Fruit fly (Drosophila melanogaster) whole organism, embryonic: ENCODE results near the gene CG4332.

ENCODE experiments used
- ATbp ChIP-seq: fragments of 200-800 bp; sonication (Bioruptor generic); optimal IDR thresholded peaks from 2 replicates; lab custom pipeline; 2017; ENCODE audit warnings: missing biosample characterization, mild to moderate bottlenecking, missing genetic modification characterization, missing genetic modification reagents
- Asciz ChIP-seq: fragments of 200-800 bp; sonication (Bioruptor generic); optimal IDR thresholded peaks from 2 replicates; lab custom pipeline; 2017; ENCODE audit warnings: missing biosample characterization, mild to moderate bottlenecking, missing genetic modification characterization, missing genetic modification reagents
- CG10321 ChIP-seq: fragments of 200-800 bp; sonication (Bioruptor generic); IDR thresholded peaks from 2 replicates; pipeline ENCODE4 v1.3.6; 2022; ENCODE audit warnings: missing biosample characterization, missing genetic modification characterization
- CG10654 ChIP-seq: fragments of 200-800 bp; sonication (Bioruptor generic); optimal IDR thresholded peaks from 2 replicates; lab custom pipeline; 2016; ENCODE audit warnings: missing biosample characterization, missing genetic modification characterization
- CG11085 ChIP-seq: fragments of 200-800 bp; sonication (Bioruptor generic); IDR thresholded peaks from 2 replicates; pipeline ENCODE4 v1.3.6; 2022; ENCODE audit warnings: missing biosample characterization, missing genetic modification characterization
- CG11723 ChIP-seq: fragments of 200-800 bp; sonication (Bioruptor generic); optimal IDR thresholded peaks from 2 replicates; lab custom pipeline; 2017; ENCODE audit warnings: missing biosample characterization, mild to moderate bottlenecking, missing genetic modification characterization
- CG12104 ChIP-seq: fragments of 200-800 bp; sonication (Bioruptor generic); optimal IDR thresholded peaks from 3 replicates; lab custom pipeline; 2016; ENCODE audit warnings: missing biosample characterization, missing genetic modification characterization
- CG12659 ChIP-seq: fragments of 200-800 bp; sonication (Bioruptor generic); optimal IDR thresholded peaks from 3 replicates; lab custom pipeline; 2017; ENCODE audit warnings: mild to moderate bottlenecking, missing biosample characterization, missing genetic modification reagents, missing genetic modification characterization
- CG13424 ChIP-seq: fragments of 200-800 bp; sonication (Bioruptor generic); optimal IDR thresholded peaks from 2 replicates; lab custom pipeline; 2019; ENCODE audit warnings: missing biosample characterization, mild to moderate bottlenecking, missing genetic modification characterization, moderate library complexity
- CG1529 ChIP-seq: fragments of 200-800 bp; sonication (Bioruptor generic); optimal IDR thresholded peaks from 3 replicates; lab custom pipeline; 2018; ENCODE audit warnings: missing biosample characterization, missing genetic modification characterization
- CG17385 ChIP-seq: fragments of 200-800 bp; sonication (Bioruptor generic); optimal IDR thresholded peaks from 3 replicates; lab custom pipeline; 2018; ENCODE audit warnings: missing biosample characterization, mild to moderate bottlenecking, missing genetic modification characterization
- CG17829 ChIP-seq: fragments of 200-800 bp; optimal IDR thresholded peaks from 2 replicates; lab custom pipeline; 2019; ENCODE audit warnings: missing biosample characterization, mild to moderate bottlenecking, missing genetic modification characterization, moderate library complexity
- CG2116 ChIP-seq: fragments of 200-800 bp; sonication (Bioruptor generic); optimal IDR thresholded peaks from 3 replicates; lab custom pipeline; 2018; ENCODE audit warnings: missing biosample characterization, mild to moderate bottlenecking, missing genetic modification characterization
- CG4328 ChIP-seq: fragments of 200-800 bp; sonication (Bioruptor generic); optimal IDR thresholded peaks from 3 replicates; lab custom pipeline; 2017; ENCODE audit warnings: missing biosample characterization, missing genetic modification reagents, missing genetic modification characterization
- CG4404 ChIP-seq: fragments of 200-800 bp; sonication (Bioruptor generic); IDR thresholded peaks from 2 replicates; pipeline ENCODE4 v1.3.6; 2022; ENCODE audit warnings: missing biosample characterization, missing genetic modification characterization
- CG4707 ChIP-seq: fragments of 200-800 bp; sonication (Bioruptor generic); optimal IDR thresholded peaks from 2 replicates; lab custom pipeline; 2018; ENCODE audit warnings: missing biosample characterization, mild to moderate bottlenecking, missing genetic modification characterization, moderate library complexity
- CG5245 ChIP-seq: fragments of 200-800 bp; sonication (Bioruptor generic); optimal IDR thresholded peaks from 3 replicates; lab custom pipeline; 2016; ENCODE audit warnings: missing biosample characterization, missing genetic modification characterization
- HmgD ChIP-seq: fragments of 200-800 bp; sonication (Bioruptor generic); optimal IDR thresholded peaks from 3 replicates; lab custom pipeline; 2016; ENCODE audit warnings: missing biosample characterization, missing genetic modification characterization
- Hr78 ChIP-seq, 2 experiments: fragments of 200-800 bp in 1 of 2; fragments of >200 bp in 1 of 2; sonication (Bioruptor generic) in 1 of 2; optimal IDR thresholded peaks; 2 replicates each; lab custom pipeline; 2017 to 2019; ENCODE audit warnings: missing biosample characterization in 2 of 2, missing genetic modification characterization in 2 of 2, mild to moderate bottlenecking in 1 of 2, moderate library complexity in 1 of 2
- Hsf ChIP-seq: fragments of 200-800 bp; sonication (Bioruptor generic); optimal IDR thresholded peaks from 3 replicates; lab custom pipeline; 2016; ENCODE audit warnings: missing biosample characterization, missing genetic modification characterization
- Ptx1 ChIP-seq: fragments of 200-800 bp; sonication (Bioruptor generic); IDR thresholded peaks from 2 replicates; pipeline ENCODE4 v1.3.6; 2022; ENCODE audit warnings: missing biosample characterization, missing genetic modification characterization
- Sry-δ ChIP-seq: fragments of 200-800 bp; sonication (Bioruptor generic); optimal IDR thresholded peaks from 2 replicates; lab custom pipeline; 2016; ENCODE audit warnings: missing biosample characterization, missing genetic modification characterization
- Usf ChIP-seq: fragments of 200-800 bp; sonication (Bioruptor generic); optimal IDR thresholded peaks from 2 replicates; lab custom pipeline; 2017; ENCODE audit warnings: missing genotype, missing biosample characterization, missing genetic modification characterization
- bbx ChIP-seq: fragments of 200-800 bp; sonication (Bioruptor generic); IDR thresholded peaks from 2 replicates; pipeline ENCODE4 v1.3.6; 2022; ENCODE audit warnings: missing biosample characterization, missing genetic modification characterization; ENCODE audit not compliant: partially characterized antibody
- chinmo ChIP-seq: fragments of 200-800 bp; sonication (Bioruptor generic); IDR thresholded peaks from 4 replicates; pipeline ENCODE4 v1.3.6; 2022; ENCODE audit warnings: missing biosample characterization, missing genetic modification characterization; ENCODE audit not compliant: partially characterized antibody
- corto ChIP-seq: fragments of 200-800 bp; sonication (Bioruptor generic); optimal IDR thresholded peaks from 2 replicates; lab custom pipeline; 2016; ENCODE audit warnings: missing biosample characterization, mild to moderate bottlenecking, missing genetic modification characterization, moderate library complexity
- esg ChIP-seq: fragments of 200-800 bp; sonication (Bioruptor generic); conservative IDR thresholded peaks from 2 replicates; pipeline ENCODE4 v1.3.6; 2022; ENCODE audit warnings: missing biosample characterization, missing genetic modification characterization
- ewg ChIP-seq: fragments of 200-800 bp; sonication (Bioruptor generic); optimal IDR thresholded peaks from 3 replicates; lab custom pipeline; 2017; ENCODE audit warnings: mild to moderate bottlenecking, missing biosample characterization, missing genetic modification reagents, missing genetic modification characterization
- exex ChIP-seq: fragments of 200-800 bp; sonication (Bioruptor generic); optimal IDR thresholded peaks from 4 replicates; lab custom pipeline; 2018; ENCODE audit warnings: missing biosample characterization, mild to moderate bottlenecking, missing genetic modification characterization, moderate library complexity
- eyg ChIP-seq: fragments of 200-800 bp; sonication (Bioruptor generic); optimal IDR thresholded peaks from 3 replicates; lab custom pipeline; 2016; ENCODE audit warnings: missing biosample characterization, missing genetic modification characterization
- fd102C ChIP-seq: fragments of 200-800 bp; sonication (Bioruptor generic); optimal IDR thresholded peaks from 2 replicates; lab custom pipeline; 2018; ENCODE audit warnings: missing biosample characterization, mild to moderate bottlenecking, missing genetic modification characterization, moderate library complexity
- fd3F ChIP-seq: fragments of 200-800 bp; sonication (Bioruptor generic); optimal IDR thresholded peaks from 2 replicates; lab custom pipeline; 2018; ENCODE audit warnings: missing biosample characterization, mild to moderate bottlenecking, missing genetic modification characterization, moderate library complexity
- her ChIP-seq: fragments of 200-800 bp; sonication (Bioruptor generic); optimal IDR thresholded peaks from 2 replicates; lab custom pipeline; 2016; ENCODE audit warnings: missing biosample characterization, missing genetic modification characterization
- ind ChIP-seq: fragments of 200-800 bp; sonication (Bioruptor generic); optimal IDR thresholded peaks from 3 replicates; lab custom pipeline; 2016; ENCODE audit warnings: missing biosample characterization, missing genetic modification characterization
- inv ChIP-seq: fragments of 200-800 bp; sonication (Bioruptor generic); IDR thresholded peaks from 2 replicates; pipeline ENCODE4 v1.3.6; 2022; ENCODE audit warnings: missing biosample characterization, missing genetic modification characterization; ENCODE audit not compliant: partially characterized antibody
- kah ChIP-seq: fragments of 200-800 bp; sonication (Bioruptor generic); optimal IDR thresholded peaks from 2 replicates; lab custom pipeline; 2018; ENCODE audit warnings: missing biosample characterization, mild to moderate bottlenecking, missing genetic modification characterization
- klu ChIP-seq: fragments of 200-800 bp; sonication (Bioruptor generic); IDR thresholded peaks from 2 replicates; pipeline ENCODE4 v1.3.6; 2022; ENCODE audit warnings: missing biosample characterization, missing genetic modification characterization
- lilli ChIP-seq: fragments of 200-800 bp; sonication (Bioruptor generic); optimal IDR thresholded peaks from 3 replicates; lab custom pipeline; 2016; ENCODE audit warnings: missing biosample characterization, missing genetic modification characterization
- odd ChIP-seq: fragments of 200-800 bp; sonication (Bioruptor generic); optimal IDR thresholded peaks from 2 replicates; lab custom pipeline; 2017; ENCODE audit warnings: missing biosample characterization, mild to moderate bottlenecking, missing genetic modification characterization
- onecut ChIP-seq: fragments of 200-800 bp; sonication (Bioruptor generic); IDR thresholded peaks from 2 replicates; pipeline ENCODE4 v1.3.6; 2022; ENCODE audit warnings: missing biosample characterization, missing genetic modification characterization
- otp ChIP-seq: fragments of 200-800 bp; sonication (Bioruptor generic); IDR thresholded peaks from 3 replicates; pipeline ENCODE4, ENCODE4 v1.3.6; 2022; ENCODE audit warnings: missing biosample characterization, missing genetic modification characterization
- pan ChIP-seq, 4 experiments: fragments of >200 bp in 3 of 4; fragments of 200-800 bp in 1 of 4; sonication (Bioruptor generic) in 1 of 4; optimal IDR thresholded peaks in 3 of 4; IDR thresholded peaks in 1 of 4; 2 replicates each; pipeline versions ENCODE4 v1.3.6 to Lab custom; 2017 to 2022; ENCODE audit warnings: missing biosample characterization in 2 of 4, missing genetic modification characterization in 2 of 4, mixed read lengths in 1 of 4
- run ChIP-seq: fragments of 200-800 bp; sonication (Bioruptor generic); optimal IDR thresholded peaks from 3 replicates; lab custom pipeline; 2018; ENCODE audit warnings: missing biosample characterization, mild to moderate bottlenecking, missing genetic modification characterization
- sna ChIP-seq: fragments of 200-800 bp; sonication (Bioruptor generic); IDR thresholded peaks from 2 replicates; pipeline ENCODE4 v1.3.6; 2022; ENCODE audit warnings: missing biosample characterization, missing genetic modification characterization; ENCODE audit not compliant: partially characterized antibody
- tgo ChIP-seq: fragments of 200-800 bp; sonication (Bioruptor generic); IDR thresholded peaks from 3 replicates; pipeline ENCODE4 v1.3.6; 2022; ENCODE audit warnings: missing biosample characterization, missing genetic modification characterization
- usp ChIP-seq: fragments of >200 bp; optimal IDR thresholded peaks from 2 replicates; lab custom pipeline; 2017; ENCODE audit warnings: missing biosample characterization, missing genetic modification characterization
- vfl ChIP-seq: fragments of 200-800 bp; sonication (Bioruptor generic); optimal IDR thresholded peaks from 2 replicates; lab custom pipeline; 2016; ENCODE audit warnings: missing biosample characterization, missing genetic modification characterization
- zen ChIP-seq: fragments of 200-800 bp; sonication (Bioruptor generic); optimal IDR thresholded peaks from 3 replicates; lab custom pipeline; 2018; ENCODE audit warnings: missing biosample characterization, mild to moderate bottlenecking, missing genetic modification characterization, moderate library complexity

CG4332 gene

DNA sequence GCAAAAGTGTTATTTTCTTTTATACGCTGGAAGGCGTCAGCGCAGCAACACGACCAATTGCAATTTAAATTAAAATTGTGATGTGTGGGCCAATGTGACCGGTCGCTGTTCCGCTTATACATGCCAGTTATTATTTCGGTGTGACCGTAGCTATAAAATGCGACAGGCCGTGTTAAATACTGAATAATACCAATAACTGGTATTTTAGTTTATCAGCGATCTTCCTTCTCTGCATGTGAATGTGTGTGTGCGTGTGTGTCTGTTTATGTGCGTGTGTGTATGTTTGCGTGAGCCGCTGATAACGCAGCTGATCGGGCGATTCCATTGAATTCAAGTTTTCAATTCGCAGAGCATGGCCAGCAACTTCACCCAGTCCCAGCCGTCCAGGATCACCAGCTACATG is 26.1 kb upstream of the CG4332 start, which contains the start of the genes CG32638, CG15717 and MFS10 (continued):
- TF ChIP-seq sna (GFP tag; lab: Robert Waterston, UW) (no peak), otp (no peak), CG1529 (GFP tag; lab: Kevin White, UChicago) (no peak), HmgD (peak; percentile 9), tgo (GFP tag; lab: Robert Waterston, UW) (no peak), CG17385 (GFP tag; lab: Kevin White, UChicago) (no peak), bbx (GFP tag; lab: Robert Waterston, UW) (0 out of 2 replicates have a peak, but pooled peaks have one; percentile 24), CG4328 (GFP tag; lab: Kevin White, UChicago) (no peak), vfl (GFP tag; lab: Kevin White, UChicago) (no peak), CG4707 (GFP tag; lab: Kevin White, UChicago) (no peak), kah (GFP tag; lab: Kevin White, UChicago) (no peak), CG13424 (tag; lab: Kevin White, UChicago) (no peak), corto (no peak), lilli (peak; percentile 17), fd3F (no peak), ewg (GFP tag; lab: Kevin White, UChicago) (peak; percentile 43), CG10654 (GFP tag; lab: Kevin White, UChicago) (no peak), exex (tag; lab: Kevin White, UChicago) (peak; percentile 35), CG12104 (GFP tag; lab: Kevin White, UChicago) (no peak), Usf (GFP tag; lab: Kevin White, UChicago) (no peak)

dm6 chrX:13130175-13130822 is 24.5 kb upstream of the CG4332 start:
- TF ChIP-seq CG4404 (no peak), inv (no peak), Ptx1 (GFP tag; lab: Robert Waterston, UW) (peak; percentile 56), klu (GFP tag; lab: Robert Waterston, UW) (0 out of 2 replicates have a peak, but pooled peaks have one; percentile 21), CG12659 (GFP tag; lab: Kevin White, UChicago) (peak; percentile 78), Hsf (peak; percentile 54), CG11085 (0 out of 2 replicates have a peak, but pooled peaks have one; percentile 33), CG5245 (GFP tag; lab: Kevin White, UChicago) (peak; percentile 27), Sry-δ (GFP tag; lab: Kevin White, UChicago) (peak; percentile 2), CG2116 (peak; percentile 17), CG11723 (GFP tag; lab: Kevin White, UChicago) (peak; percentile 61), Hr78 (GFP tag; optimal IDR thresholded peaks at IDR 0.05; lab: Kevin White, UChicago) (peak in 1 of 2 experiments; percentile 31), pan (optimal IDR thresholded peaks at IDR 0.05; lab: Kevin White, UChicago) (no peak), pan (GFP tag; optimal IDR thresholded peaks at IDR 0.05 in 1 of 2, IDR thresholded peaks at IDR 0.05 in 1 of 2) (no peak), odd (GFP tag; lab: Kevin White, UChicago) (peak; percentile 80), CG17385 (GFP tag; lab: Kevin White, UChicago) (peak; percentile 73), chinmo (GFP tag; lab: Robert Waterston, UW) (no peak), her (GFP tag; lab: Kevin White, UChicago) (peak; percentile 54), ind (GFP tag; lab: Kevin White, UChicago) (peak; percentile 57), usp (GFP tag; lab: Kevin White, UChicago) (no peak), CG17829 (tag; lab: Kevin White, UChicago) (peak; percentile 65), zen (tag; lab: Kevin White, UChicago) (peak; percentile 50), ATbp (GFP tag; lab: Kevin White, UChicago) (peak; percentile 54), fd102C (GFP tag; lab: Kevin White, UChicago) (no peak), eyg (peak; percentile 8), Asciz (GFP tag; lab: Kevin White, UChicago) (peak; percentile 48), onecut (GFP tag; lab: Robert Waterston, UW) (peak; percentile 55), esg (peak; percentile 48), CG10321 (GFP tag; lab: Robert Waterston, UW) (no peak), run (tag; lab: Kevin White, UChicago) (peak; percentile 19)
